Fruit fly (Drosophila melanogaster): Measurements from ENCODE around the gene Cftr.

Gene Cftr

DNA sequence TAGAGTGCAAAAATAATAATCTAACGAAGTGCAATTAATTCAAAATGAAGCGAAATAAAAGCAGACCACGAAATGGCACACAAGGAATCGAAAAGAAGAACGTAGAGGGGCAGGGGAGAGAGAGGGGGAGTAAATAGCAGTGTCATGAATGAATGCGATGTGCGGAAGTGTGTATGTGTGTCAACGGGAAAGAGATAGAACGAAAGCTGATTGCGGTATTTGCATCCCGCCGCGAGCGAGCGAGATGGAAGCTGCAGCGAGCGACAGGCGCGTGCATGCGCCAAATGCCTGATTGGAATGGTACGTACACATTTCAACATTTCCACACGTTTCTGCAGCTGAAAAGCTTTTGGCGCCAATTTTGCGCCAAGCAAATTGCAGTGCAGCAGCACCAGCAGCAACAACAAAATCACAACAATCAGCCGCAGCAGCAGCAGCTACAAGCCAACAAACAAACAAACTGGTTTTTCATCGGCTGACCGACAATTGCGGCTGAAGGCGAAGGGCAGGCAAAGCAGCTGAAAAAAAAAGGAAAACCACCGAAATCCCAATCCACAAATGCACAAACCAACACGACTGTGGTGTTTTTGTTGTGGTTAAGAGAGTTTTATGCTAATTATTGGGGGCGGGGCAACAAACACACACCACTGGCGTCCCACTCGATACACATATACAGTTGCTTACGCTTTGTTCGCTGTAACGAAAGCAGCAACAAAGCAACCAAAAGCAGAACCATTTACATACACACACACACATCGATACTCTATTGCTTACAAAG, 38.4 kb upstream of the Cftr start:
- TF ChIP-seq nom (GFP tag; optimal IDR thresholded peaks at IDR 0.05) (peak; percentile 14), Hmx (GFP tag; optimal IDR thresholded peaks at IDR 0.05) (no peak), sens (GFP tag) (peak; percentile 72), cg (GFP tag; optimal IDR thresholded peaks at IDR 0.05) (peak; percentile 94), Trl (optimal IDR thresholded peaks at IDR 0.05) (peak in 1 of 2 experiments; percentile 7), Trl (GFP tag; optimal IDR thresholded peaks at IDR 0.05) (no peak), Xrp1 (GFP tag; IDR thresholded peaks at IDR 0.05) (no peak), grn (GFP tag; optimal IDR thresholded peaks at IDR 0.05) (no peak), pros (GFP tag; optimal IDR thresholded peaks at IDR 0.05) (peak; percentile 24), oc (tag; optimal IDR thresholded peaks at IDR 0.05) (peak; percentile 13), stc (GFP tag; IDR thresholded peaks at IDR 0.05) (no peak), p53 (GFP tag; optimal IDR thresholded peaks at IDR 0.05) (peak; percentile 99), CG11398 (GFP tag; optimal IDR thresholded peaks at IDR 0.05) (peak; percentile 3), CG15479 (GFP tag; optimal IDR thresholded peaks at IDR 0.05) (peak; percentile 54), ase (GFP tag; IDR thresholded peaks at IDR 0.05) (no peak), sqz (GFP tag; optimal IDR thresholded peaks at IDR 0.05) (peak; percentile 79), Med (GFP tag) (peak; percentile 66), kni (GFP tag; optimal IDR thresholded peaks at IDR 0.05) (peak; percentile 91), sd (tag; optimal IDR thresholded peaks at IDR 0.05) (peak; percentile 55), zf30C (GFP tag; optimal IDR thresholded peaks at IDR 0.05) (peak; percentile 2), nerfin-1 (tag; optimal IDR thresholded peaks at IDR 0.05) (peak; percentile 87), Lim3 (GFP tag; IDR thresholded peaks at IDR 0.05) (no peak), CG12769 (tag; optimal IDR thresholded peaks at IDR 0.05) (peak; percentile 65), dm (GFP tag; optimal IDR thresholded peaks at IDR 0.05) (no peak), run (tag; optimal IDR thresholded peaks at IDR 0.05) (peak; percentile 51), CG3838 (GFP tag; optimal IDR thresholded peaks at IDR 0.05) (no peak), CG7987 (GFP tag; optimal IDR thresholded peaks at IDR 0.05) (peak; percentile 84), lbe (GFP tag; optimal IDR thresholded peaks at IDR 0.05) (peak; percentile 22), nmo (GFP tag; optimal IDR thresholded peaks at IDR 0.05) (peak; percentile 5), ewg (GFP tag; optimal IDR thresholded peaks at IDR 0.05) (peak; percentile 67), Eip74EF (GFP tag; optimal IDR thresholded peaks at IDR 0.05) (peak in 1 of 2 experiments; percentile 93), CG3163 (GFP tag; optimal IDR thresholded peaks at IDR 0.05) (peak; percentile 23)

- no peak for TF ChIP-seq pzg (GFP tag; optimal IDR thresholded peaks at IDR 0.05)
- TF ChIP-seq esg (GFP tag; conservative IDR thresholded peaks at IDR 0.05), result no peak
- TF ChIP-seq slou (GFP tag; optimal IDR thresholded peaks at IDR 0.05), result no peak
- TF ChIP-seq Lpt (GFP tag; optimal IDR thresholded peaks at IDR 0.05), result no peak
- TF ChIP-seq Med (GFP tag), result peak; percentile 40
- TF ChIP-seq NC2β (GFP tag; optimal IDR thresholded peaks at IDR 0.05), result no peak
- TF ChIP-seq vvl (GFP tag; IDR thresholded peaks at IDR 0.05), result 0 out of 2 replicates have a peak, but pooled peaks have one; percentile 26
- no peak for TF ChIP-seq CG6813 (GFP tag; optimal IDR thresholded peaks at IDR 0.05)
- peak; percentile 21 for TF ChIP-seq abd-A (tag; optimal IDR thresholded peaks at IDR 0.05)
- no peak for TF ChIP-seq CG14710 (tag; optimal IDR thresholded peaks at IDR 0.05)
- TF ChIP-seq BEAF-32 (GFP tag; optimal IDR thresholded peaks at IDR 0.05), result no peak
- TF ChIP-seq Rfx (GFP tag; IDR thresholded peaks at IDR 0.05), result no peak
- TF ChIP-seq CG10565 (GFP tag; optimal IDR thresholded peaks at IDR 0.05), result no peak
- 0 out of 4 replicates have a peak, but pooled peaks have one; percentile 57 for TF ChIP-seq chinmo (GFP tag; IDR thresholded peaks at IDR 0.05; ENCODE audit: partially characterized antibody)
- TF ChIP-seq CG7556 (GFP tag; optimal IDR thresholded peaks at IDR 0.05), result no peak
- peak; percentile 38 for TF ChIP-seq mirr (GFP tag; optimal IDR thresholded peaks at IDR 0.05)
- TF ChIP-seq phol (tag; optimal IDR thresholded peaks at IDR 0.05), result no peak
- no peak for TF ChIP-seq fd102C (GFP tag; optimal IDR thresholded peaks at IDR 0.05)
- peak; percentile 6 for TF ChIP-seq CG13894 (tag; optimal IDR thresholded peaks at IDR 0.05)
- TF ChIP-seq Drgx (GFP tag; IDR thresholded peaks at IDR 0.05), result no peak
- peak; percentile 74 for TF ChIP-seq nerfin-1 (tag; optimal IDR thresholded peaks at IDR 0.05)
These were observed 37.2 kb upstream of the Cftr start for dm6 chr3R:24580963-24581277.
